Fruit fly (Drosophila melanogaster): Measurements from ENCODE around the gene CG1309.

CG1309 gene

dm6 chr3L:4211440-4211839 lies 47.8 kb upstream of the CG1309 start, which contains the start of gene Cpr64Ab:
TSS of gene Cpr64Ab (minus strand) at chr3L:4211540.
- TF ChIP-seq Ets21C (GFP tag; optimal IDR thresholded peaks at IDR 0.05), result no peak
- no peak for TF ChIP-seq CG8119 (GFP tag; IDR thresholded peaks at IDR 0.05)
- TF ChIP-seq svp (GFP tag), result no peak
- TF ChIP-seq OdsH (GFP tag; optimal IDR thresholded peaks at IDR 0.05), result no peak
- TF ChIP-seq CG7368 (GFP tag; optimal IDR thresholded peaks at IDR 0.05), result no peak
- no peak for TF ChIP-seq ss (GFP tag; optimal IDR thresholded peaks at IDR 0.05)
- TF ChIP-seq lz (GFP tag; optimal IDR thresholded peaks at IDR 0.05), result no peak
- TF ChIP-seq CG15336 (GFP tag; IDR thresholded peaks at IDR 0.05), result no peak
- no peak for TF ChIP-seq Hr38 (GFP tag; optimal IDR thresholded peaks at IDR 0.05)
- TF ChIP-seq Eip75B (GFP tag; optimal IDR thresholded peaks at IDR 0.05), result no peak
- TF ChIP-seq Sox102F (GFP tag; optimal IDR thresholded peaks at IDR 0.05), result no peak
- no peak for TF ChIP-seq fkh (GFP tag; optimal IDR thresholded peaks at IDR 0.05)
- no peak for TF ChIP-seq Ets96B (tag; optimal IDR thresholded peaks at IDR 0.05)
- TF ChIP-seq CG11294 (GFP tag; IDR thresholded peaks at IDR 0.05), result no peak
- no peak for TF ChIP-seq fd59A (GFP tag; optimal IDR thresholded peaks at IDR 0.05)
- TF ChIP-seq Hr4 (GFP tag; optimal IDR thresholded peaks at IDR 0.05), result no peak
- no peak for TF ChIP-seq acj6 (GFP tag; optimal IDR thresholded peaks at IDR 0.05)

DNA sequence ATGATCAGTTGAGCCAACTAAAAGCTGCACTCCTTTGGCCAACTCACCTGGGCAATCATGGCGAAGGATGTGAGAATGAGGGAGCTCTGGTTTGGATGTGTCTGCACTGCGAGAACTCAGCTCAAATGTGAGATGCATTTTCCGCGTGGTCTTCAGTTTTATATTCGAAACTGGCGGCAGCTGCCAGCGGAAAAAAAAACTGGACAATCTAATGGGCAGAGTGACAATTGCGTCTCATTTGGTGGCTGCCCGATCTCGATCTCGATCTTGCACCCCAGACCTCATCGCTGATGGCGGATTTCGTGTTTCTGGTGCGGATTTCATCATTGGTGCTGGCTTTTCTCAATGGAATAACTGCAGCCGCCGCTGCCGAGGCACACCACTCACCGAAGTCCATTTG lies 46.4 kb upstream of the CG1309 start, which contains the start of gene Cpr64Ac:
Gene Cpr64Ac (minus strand): TSS at position 101 of the 400 bp plus-strand sequence.
- TF ChIP-seq eg (GFP tag; IDR thresholded peaks at IDR 0.05) (no peak), Hr4 (GFP tag; optimal IDR thresholded peaks at IDR 0.05) (no peak), Lpt (GFP tag; optimal IDR thresholded peaks at IDR 0.05) (no peak), CG31627 (GFP tag; optimal IDR thresholded peaks at IDR 0.05) (no peak), CG7368 (GFP tag; optimal IDR thresholded peaks at IDR 0.05) (no peak), fkh (GFP tag; optimal IDR thresholded peaks at IDR 0.05) (no peak)

DNA sequence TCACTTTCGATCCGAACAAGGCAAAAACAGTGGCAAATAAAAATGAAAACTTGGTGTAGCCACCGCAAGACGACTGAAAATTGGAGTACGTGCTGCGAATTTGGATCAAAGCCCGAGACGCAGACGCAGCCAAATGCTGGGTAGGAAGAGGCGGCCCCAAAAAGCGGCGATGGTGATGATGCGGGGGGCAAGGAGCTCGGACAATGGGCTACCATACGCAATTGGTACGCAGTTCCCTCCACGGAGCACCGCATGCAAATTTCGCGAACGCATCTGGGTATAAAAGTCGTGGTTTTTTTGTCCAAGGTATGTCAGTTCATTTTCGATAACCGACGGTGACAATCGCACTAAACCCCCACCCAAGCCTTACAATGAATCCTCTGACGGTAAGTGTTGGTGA lies 44.2 kb upstream of the CG1309 start, which contains the start of gene Cpr64Ad:
Gene Cpr64Ad (plus strand): TSS at position 301 of the 400 bp plus-strand sequence.
- TF ChIP-seq CG6163 (GFP tag; IDR thresholded peaks at IDR 0.05) (0 out of 3 replicates have a peak, but pooled peaks have one; percentile 10), fd59A (GFP tag; optimal IDR thresholded peaks at IDR 0.05) (no peak), CG10669 (GFP tag; optimal IDR thresholded peaks at IDR 0.05) (no peak), Sox14 (GFP tag; optimal IDR thresholded peaks at IDR 0.05) (no peak), ss (GFP tag; optimal IDR thresholded peaks at IDR 0.05) (no peak)

dm6 chr3L:4219291-4220228 lies 39.7 kb upstream of the CG1309 start:
- no peak for TF ChIP-seq OdsH (GFP tag; optimal IDR thresholded peaks at IDR 0.05)
- no peak for TF ChIP-seq Hr4 (GFP tag; optimal IDR thresholded peaks at IDR 0.05)
- no peak for TF ChIP-seq CG1621 (tag; optimal IDR thresholded peaks at IDR 0.05)
- TF ChIP-seq Eip78C (GFP tag), result peak; percentile 48
- TF ChIP-seq CG6276 (GFP tag; optimal IDR thresholded peaks at IDR 0.05), result peak; percentile 1
- no peak for TF ChIP-seq spab (GFP tag; optimal IDR thresholded peaks at IDR 0.05)
- peak; percentile 62 for TF ChIP-seq CG6163 (GFP tag; IDR thresholded peaks at IDR 0.05)
- peak; percentile 42; the same call in 1 of the 3 replicates for TF ChIP-seq eg (GFP tag; IDR thresholded peaks at IDR 0.05)
- TF ChIP-seq cyc (GFP tag; optimal IDR thresholded peaks at IDR 0.05), result no peak
- TF ChIP-seq Sox102F (GFP tag; optimal IDR thresholded peaks at IDR 0.05), result no peak
- peak; percentile 70 for TF ChIP-seq svp (GFP tag)
- peak; percentile 63 for TF ChIP-seq fkh (GFP tag; optimal IDR thresholded peaks at IDR 0.05)
- no peak for TF ChIP-seq CG3919 (GFP tag; optimal IDR thresholded peaks at IDR 0.05)
- no peak for TF ChIP-seq CG6792 (GFP tag; optimal IDR thresholded peaks at IDR 0.05)

DNA sequence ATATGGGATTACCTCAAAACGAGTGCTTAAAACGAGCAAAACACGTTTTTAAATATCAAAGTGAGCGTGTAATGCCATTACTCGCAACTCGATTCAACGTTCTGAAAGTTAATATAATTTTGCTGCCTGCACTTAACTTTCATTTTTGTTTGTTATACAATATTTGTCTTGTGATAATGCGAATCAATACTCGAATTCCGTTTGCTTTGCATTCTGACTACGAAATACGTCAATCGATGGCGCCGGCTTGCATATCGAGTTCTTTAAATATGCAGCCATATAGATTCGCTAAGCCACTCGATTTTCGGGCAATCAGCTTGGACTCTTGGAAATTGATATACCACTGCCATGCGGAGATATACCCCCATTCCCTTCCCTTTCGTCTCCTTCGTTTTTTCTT lies 38.6 kb upstream of the CG1309 start:
- TF ChIP-seq CG3032 (tag; optimal IDR thresholded peaks at IDR 0.05), result no peak
- TF ChIP-seq CG31627 (GFP tag; optimal IDR thresholded peaks at IDR 0.05), result no peak
- TF ChIP-seq Blimp-1 (GFP tag; optimal IDR thresholded peaks at IDR 0.05), result peak; percentile 41
- TF ChIP-seq CG8119 (GFP tag; IDR thresholded peaks at IDR 0.05), result no peak
- TF ChIP-seq spab (GFP tag; optimal IDR thresholded peaks at IDR 0.05), result no peak
- TF ChIP-seq CG6808 (GFP tag; optimal IDR thresholded peaks at IDR 0.05), result no peak
- peak; percentile 77 for TF ChIP-seq vri (GFP tag; optimal IDR thresholded peaks at IDR 0.05)
- no peak for TF ChIP-seq Met (GFP tag; optimal IDR thresholded peaks at IDR 0.05)
- no peak for TF ChIP-seq eg (GFP tag; IDR thresholded peaks at IDR 0.05)
- peak; percentile 16 for TF ChIP-seq Sox102F (GFP tag; optimal IDR thresholded peaks at IDR 0.05)
- no peak for TF ChIP-seq Hr39 (GFP tag; optimal IDR thresholded peaks at IDR 0.05)
- no peak for TF ChIP-seq topi (GFP tag; optimal IDR thresholded peaks at IDR 0.05)
